Fruit fly (Drosophila melanogaster): ENCODE results near the gene Arv1.

Gene Arv1

dm6 chr3L:21538893-21539244, 9.7 kb upstream of the Arv1 start:
- no peak for TF ChIP-seq Dll (optimal IDR thresholded peaks at IDR 0.05)
- no peak for TF ChIP-seq pan (optimal IDR thresholded peaks at IDR 0.05)
- no peak for TF ChIP-seq psq (optimal IDR thresholded peaks at IDR 0.05)
- TF ChIP-seq CG8478 (optimal IDR thresholded peaks at IDR 0.05), result no peak
- TF ChIP-seq EcR (GFP tag; optimal IDR thresholded peaks at IDR 0.05), result no peak
- TF ChIP-seq usp (GFP tag; optimal IDR thresholded peaks at IDR 0.05), result no peak

DNA sequence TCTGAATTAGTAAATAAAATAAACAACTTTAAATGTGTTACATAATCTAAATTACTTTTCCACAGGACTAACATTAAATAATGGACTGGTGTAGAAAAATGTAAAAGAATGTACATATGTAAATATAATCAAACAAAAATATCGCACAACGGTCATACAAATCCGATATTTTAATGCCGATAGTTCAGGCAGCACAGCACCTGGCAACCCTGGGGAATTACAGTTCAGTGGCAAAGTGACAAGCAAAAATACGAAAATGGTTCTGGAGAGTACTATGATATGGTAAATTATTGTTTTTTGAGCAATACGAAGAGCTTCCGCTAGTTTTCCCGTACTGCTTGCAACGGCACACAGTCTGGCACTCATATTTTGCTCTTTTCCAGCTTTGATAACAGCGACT, 7.7 kb upstream of the Arv1 start, which contains the start of gene Rpn10:
TSS of gene Rpn10 (plus strand) at position 144 of the 400 bp plus-strand sequence.
- TF ChIP-seq CG8478 (optimal IDR thresholded peaks at IDR 0.05), result no peak
- no peak for TF ChIP-seq Dll (optimal IDR thresholded peaks at IDR 0.05)
- TF ChIP-seq psq (optimal IDR thresholded peaks at IDR 0.05), result no peak
- TF ChIP-seq pan (optimal IDR thresholded peaks at IDR 0.05), result no peak
- no peak for TF ChIP-seq usp (GFP tag; optimal IDR thresholded peaks at IDR 0.05)
- TF ChIP-seq EcR (GFP tag; optimal IDR thresholded peaks at IDR 0.05), result no peak

DNA sequence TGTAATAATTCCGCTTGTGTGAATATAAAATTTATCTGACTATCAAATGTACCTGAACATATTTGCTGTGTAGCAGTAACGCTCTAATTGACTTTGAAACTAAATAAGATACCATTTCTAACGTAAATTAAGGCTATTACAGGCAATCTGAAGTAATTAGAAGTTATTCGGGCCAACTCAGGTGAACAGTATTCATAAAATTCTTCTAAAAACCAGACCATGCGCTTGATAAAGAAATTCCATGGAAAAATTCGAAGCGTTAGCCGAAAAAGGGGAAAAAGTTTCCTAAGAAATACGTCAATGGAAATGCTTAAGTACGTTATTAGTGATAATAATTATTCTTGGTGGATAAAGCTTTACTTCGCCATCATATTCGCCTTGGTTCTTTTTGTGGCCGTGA, 5.2 kb upstream of the Arv1 start, which contains the start of gene ppk5:
TSS of gene ppk5 (plus strand) at position 301 of the 400 bp plus-strand sequence.
- TF ChIP-seq Dll (optimal IDR thresholded peaks at IDR 0.05) (no peak), EcR (GFP tag; optimal IDR thresholded peaks at IDR 0.05) (no peak), CG8478 (optimal IDR thresholded peaks at IDR 0.05) (no peak), psq (optimal IDR thresholded peaks at IDR 0.05) (no peak), pan (optimal IDR thresholded peaks at IDR 0.05) (no peak), usp (GFP tag; optimal IDR thresholded peaks at IDR 0.05) (no peak)

DNA sequence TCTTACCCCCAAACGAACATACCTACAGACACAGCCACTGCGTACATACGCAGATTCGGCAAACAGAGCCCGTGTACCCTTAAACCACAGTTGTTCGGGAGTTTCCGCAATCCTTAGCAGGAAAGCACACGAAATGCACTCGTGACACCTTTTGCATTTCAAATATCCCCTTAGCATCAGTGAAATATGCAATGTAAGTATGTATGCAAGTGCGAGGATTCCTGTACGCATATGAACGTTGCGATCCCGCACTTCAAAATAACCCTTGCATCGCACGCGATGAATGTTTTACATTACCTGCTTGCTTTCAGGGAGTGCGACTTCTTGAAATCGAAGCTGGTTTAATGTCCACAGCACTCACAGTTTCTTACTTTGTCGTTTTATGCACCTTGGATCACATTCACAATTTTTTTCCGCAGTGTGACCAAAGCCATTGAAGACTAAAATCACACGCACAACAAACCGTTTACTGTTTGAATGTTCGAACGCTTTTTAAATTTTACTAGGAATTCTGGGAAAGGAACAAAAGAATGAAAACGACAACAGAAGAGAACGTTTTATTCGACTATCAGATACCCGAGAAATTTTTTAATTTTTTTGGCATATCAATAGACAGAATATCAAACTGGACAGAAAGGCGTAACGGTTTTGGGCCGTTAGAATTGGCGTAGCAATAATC, 4.3 kb upstream of the Arv1 start, which contains the start of gene Mkrn1:
TSS of gene Mkrn1 (minus strand) at position 444 of the 679 bp plus-strand sequence.
- TF ChIP-seq pan (optimal IDR thresholded peaks at IDR 0.05), result no peak
- no peak for TF ChIP-seq CG8478 (optimal IDR thresholded peaks at IDR 0.05)
- TF ChIP-seq Dll (optimal IDR thresholded peaks at IDR 0.05), result no peak
- no peak for TF ChIP-seq psq (optimal IDR thresholded peaks at IDR 0.05)
- no peak for TF ChIP-seq usp (GFP tag; optimal IDR thresholded peaks at IDR 0.05)
- TF ChIP-seq EcR (GFP tag; optimal IDR thresholded peaks at IDR 0.05), result no peak

DNA sequence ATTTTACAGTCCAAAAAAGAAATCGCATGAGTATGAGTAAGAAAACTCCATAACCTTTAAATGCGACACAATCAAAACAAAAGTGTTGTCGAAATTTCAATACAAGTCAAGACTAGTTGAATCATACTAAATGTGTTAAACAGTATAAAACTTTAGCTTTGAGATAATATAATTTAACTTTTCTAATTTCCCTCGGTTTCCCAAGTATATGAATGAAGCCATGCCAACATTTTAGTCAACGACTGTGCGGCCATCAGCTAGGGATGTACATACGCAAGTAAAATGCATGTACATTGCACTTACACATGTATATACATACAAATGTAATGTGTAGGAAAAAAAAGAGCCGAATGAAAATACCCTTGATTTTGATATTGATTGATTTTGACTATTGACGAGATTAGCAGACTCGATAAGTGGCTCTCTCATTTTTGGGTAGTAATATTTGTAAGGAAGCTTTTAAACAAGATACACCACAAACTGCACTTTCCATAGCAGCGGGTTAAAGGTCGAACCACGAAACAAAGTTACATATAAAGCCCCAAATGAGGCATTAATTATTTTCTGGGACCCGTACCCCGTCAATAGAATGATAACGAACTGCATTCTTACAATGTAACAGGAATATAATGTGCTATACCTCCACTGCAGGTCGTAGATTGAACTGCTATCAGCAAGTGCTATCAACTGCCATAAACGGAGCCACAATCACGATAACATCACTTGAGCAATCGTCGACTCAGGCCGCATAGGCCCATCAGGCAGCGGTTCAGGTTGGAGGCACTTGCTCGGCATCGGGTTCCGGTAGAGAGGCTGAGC, 4.9 kb downstream of the Arv1 start:
- TF ChIP-seq EcR (GFP tag; optimal IDR thresholded peaks at IDR 0.05) (no peak), usp (GFP tag; optimal IDR thresholded peaks at IDR 0.05) (no peak), psq (optimal IDR thresholded peaks at IDR 0.05) (no peak), pan (optimal IDR thresholded peaks at IDR 0.05) (no peak), CG8478 (optimal IDR thresholded peaks at IDR 0.05) (no peak), Dll (optimal IDR thresholded peaks at IDR 0.05) (no peak)

dm6 chr3L:21523059-21523836, 5.9 kb downstream of the Arv1 start, which contains the start of gene CG7611:
Gene CG7611, plus strand, starts transcription at chr3L:21523186.
- TF ChIP-seq Dll (optimal IDR thresholded peaks at IDR 0.05) (no peak), EcR (GFP tag; optimal IDR thresholded peaks at IDR 0.05) (no peak), psq (optimal IDR thresholded peaks at IDR 0.05) (no peak), CG8478 (optimal IDR thresholded peaks at IDR 0.05) (no peak), usp (GFP tag; optimal IDR thresholded peaks at IDR 0.05) (no peak), pan (optimal IDR thresholded peaks at IDR 0.05) (no peak)

dm6 chr3L:21518345-21518744, 10.8 kb downstream of the Arv1 start:
- TF ChIP-seq EcR (GFP tag; optimal IDR thresholded peaks at IDR 0.05) (no peak), CG8478 (optimal IDR thresholded peaks at IDR 0.05) (no peak), usp (GFP tag; optimal IDR thresholded peaks at IDR 0.05) (no peak), Dll (optimal IDR thresholded peaks at IDR 0.05) (no peak), psq (optimal IDR thresholded peaks at IDR 0.05) (no peak), pan (optimal IDR thresholded peaks at IDR 0.05) (no peak)

dm6 chr3L:21516716-21517266, 12.3 kb downstream of the Arv1 start:
- no peak for TF ChIP-seq CG8478 (optimal IDR thresholded peaks at IDR 0.05)
- no peak for TF ChIP-seq psq (optimal IDR thresholded peaks at IDR 0.05)
- no peak for TF ChIP-seq usp (GFP tag; optimal IDR thresholded peaks at IDR 0.05)
- TF ChIP-seq pan (optimal IDR thresholded peaks at IDR 0.05), result no peak
- TF ChIP-seq EcR (GFP tag; optimal IDR thresholded peaks at IDR 0.05), result no peak
- TF ChIP-seq Dll (optimal IDR thresholded peaks at IDR 0.05), result no peak

DNA sequence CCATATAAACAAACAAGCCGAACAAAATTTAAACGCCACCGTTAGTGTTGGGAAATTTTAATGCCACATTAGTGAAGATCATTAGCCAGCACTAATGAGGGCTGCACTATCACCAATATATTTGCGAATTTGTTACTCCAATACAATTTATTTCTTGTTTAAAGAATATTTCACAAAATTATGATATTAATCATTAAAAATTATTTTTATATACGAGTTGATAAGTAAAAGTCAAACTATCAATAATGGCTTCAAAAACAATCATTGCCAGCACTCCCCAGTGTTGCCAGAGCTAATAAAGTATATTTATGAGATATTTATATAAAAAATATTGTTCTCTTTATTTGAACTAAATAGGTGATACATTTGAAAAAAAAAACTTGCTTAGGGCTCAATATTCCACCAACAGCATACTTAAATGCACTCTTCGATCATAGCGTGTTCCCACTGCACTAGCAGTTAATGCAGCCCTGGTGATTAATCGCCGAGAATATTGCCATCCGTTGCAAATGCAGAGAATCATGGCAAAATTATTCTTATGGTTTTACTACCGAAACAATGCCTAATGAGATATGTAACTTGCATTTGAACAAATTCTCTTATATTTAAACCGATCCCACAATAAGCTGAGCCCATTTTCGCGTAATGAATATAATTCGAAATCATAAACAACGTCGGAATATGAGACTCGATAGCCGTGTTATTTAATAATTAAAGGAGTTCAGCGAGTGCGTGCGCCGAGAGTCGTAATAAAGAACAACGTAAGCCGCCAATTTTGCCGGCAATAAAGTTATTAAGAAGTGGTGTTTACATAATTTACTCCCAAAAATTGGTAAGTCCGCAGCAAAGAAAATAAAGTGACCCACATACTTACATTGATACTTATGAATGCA, 13.1 kb downstream of the Arv1 start, which contains the start of the genes SAK and Cdk12:
TSS of gene SAK (minus strand) at position 65 of the 893 bp plus-strand sequence.
TSS of gene Cdk12 (plus strand) at position 484 of the 893 bp plus-strand sequence.
- no peak for TF ChIP-seq CG8478 (optimal IDR thresholded peaks at IDR 0.05)
- no peak for TF ChIP-seq Dll (optimal IDR thresholded peaks at IDR 0.05)
- TF ChIP-seq EcR (GFP tag; optimal IDR thresholded peaks at IDR 0.05), result no peak
- TF ChIP-seq pan (optimal IDR thresholded peaks at IDR 0.05), result no peak
- no peak for TF ChIP-seq usp (GFP tag; optimal IDR thresholded peaks at IDR 0.05)
- no peak for TF ChIP-seq psq (optimal IDR thresholded peaks at IDR 0.05)

DNA sequence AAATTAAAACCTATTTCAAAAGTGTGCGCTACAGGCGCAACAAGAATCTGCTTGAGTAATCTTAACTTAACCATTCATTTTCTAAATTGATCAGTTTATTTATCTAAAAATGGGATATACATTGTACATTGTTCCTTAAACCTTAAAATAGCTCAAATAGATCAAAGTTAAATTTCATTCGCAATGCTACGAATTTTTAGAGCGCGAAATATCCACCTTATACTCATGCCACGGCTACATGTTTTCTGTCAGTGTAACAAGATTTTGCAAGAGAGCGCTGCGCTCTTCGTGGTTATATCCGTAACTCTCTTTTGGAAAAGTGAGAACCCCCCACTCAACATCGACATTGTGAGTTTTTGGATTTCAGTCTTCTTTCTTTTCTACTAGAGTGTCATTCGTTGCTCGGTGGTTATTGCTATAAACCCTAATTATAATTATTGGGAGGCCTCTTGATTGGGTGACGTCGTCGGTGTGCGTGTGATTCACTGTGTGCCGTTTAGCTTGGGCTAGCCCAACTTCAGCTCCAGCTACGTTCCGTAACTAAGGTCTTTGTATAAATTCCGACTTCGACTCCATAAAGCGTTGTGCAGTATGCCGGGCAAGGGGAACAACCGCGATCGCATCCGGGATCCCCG, 19.5 kb downstream of the Arv1 start:
- no peak for TF ChIP-seq psq (optimal IDR thresholded peaks at IDR 0.05)
- no peak for TF ChIP-seq CG8478 (optimal IDR thresholded peaks at IDR 0.05)
- TF ChIP-seq EcR (GFP tag; optimal IDR thresholded peaks at IDR 0.05), result no peak
- no peak for TF ChIP-seq usp (GFP tag; optimal IDR thresholded peaks at IDR 0.05)
- TF ChIP-seq Dll (optimal IDR thresholded peaks at IDR 0.05), result no peak
- TF ChIP-seq pan (optimal IDR thresholded peaks at IDR 0.05), result no peak
